Worm (Caenorhabditis elegans) whole organism, L1 larva: ENCODE measurements around the gene K09B11.5.
"Not testable (repeated sequence)": the region's sequence is repeated elsewhere in the genome, so short reads cannot be mapped to it uniquely, and the experiment has no call there.

Experiments
- Y116A8C.19 ChIP-seq: sonication (generic microtip); optimal IDR thresholded peaks from 2 replicates; lab custom pipeline; 2016; ENCODE audit warnings: missing compliant biosample characterization, missing genetic modification characterization, borderline replicate concordance
- aha-1 ChIP-seq: fragments of 150-350 bp; optimal IDR thresholded peaks from 2 replicates; lab custom pipeline; 2014; ENCODE audit warnings: missing biosample characterization, missing genetic modification characterization
- alr-1 ChIP-seq: fragments of 200-800 bp; sonication (Bioruptor generic); optimal IDR thresholded peaks from 2 replicates; lab custom pipeline; 2018; ENCODE audit warnings: borderline replicate concordance, mild to moderate bottlenecking, missing genetic modification characterization, missing compliant biosample characterization
- aly-2 ChIP-seq: fragments of 150-350 bp; optimal IDR thresholded peaks from 2 replicates; lab custom pipeline; 2014; ENCODE audit warnings: missing biosample characterization, missing genetic modification characterization
- ama-1 ChIP-seq: fragments of 150-350 bp; optimal IDR thresholded peaks from 2 replicates; lab custom pipeline; 2014
- ceh-63 ChIP-seq: fragments of 200-800 bp; sonication (Bioruptor generic); optimal IDR thresholded peaks from 2 replicates; lab custom pipeline; 2018; ENCODE audit warnings: mild to moderate bottlenecking, missing genetic modification characterization, missing compliant biosample characterization
- ceh-8 ChIP-seq: fragments of 200-800 bp; sonication (Bioruptor generic); optimal IDR thresholded peaks from 2 replicates; lab custom pipeline; 2018; ENCODE audit warnings: mild to moderate bottlenecking, missing genetic modification characterization, moderate library complexity, missing compliant biosample characterization
- ceh-82 ChIP-seq, 3 experiments: fragments of 150-350 bp in 1 of 3; sonication (generic microtip) in 2 of 3; optimal IDR thresholded peaks; 2 replicates each; lab custom pipeline; 2014 to 2017; ENCODE audit warnings: missing biosample characterization in 3 of 3, missing genetic modification characterization in 3 of 3
- ceh-90 ChIP-seq: sonication (generic microtip); optimal IDR thresholded peaks from 2 replicates; lab custom pipeline; 2016; ENCODE audit warnings: missing genetic modification characterization, missing compliant biosample characterization
- efl-1 ChIP-seq, 4 experiments: fragments of 150-350 bp; optimal IDR thresholded peaks in 3 of 4; peaks in 1 of 4; 1 replicate in 1 of 4; 2 replicates in 3 of 4; lab custom pipeline; 2014; ENCODE audit warnings: missing biosample characterization in 2 of 4, missing genetic modification characterization in 2 of 4, missing genetic modification reagents in 2 of 4
- egl-27 ChIP-seq, 2 experiments: fragments of 150-350 bp in 1 of 2; sonication (generic microtip); optimal IDR thresholded peaks; 3 replicates each; lab custom pipeline; 2017 to 2018; ENCODE audit warnings: missing biosample characterization in 2 of 2, missing genetic modification characterization in 2 of 2, missing genetic modification reagents in 2 of 2
- elt-2 ChIP-seq: sonication (generic microtip); optimal IDR thresholded peaks from 2 replicates; lab custom pipeline; 2016; ENCODE audit warnings: missing genetic modification characterization, mild to moderate bottlenecking, inconsistent platforms, missing compliant biosample characterization, missing genetic modification reagents
- ets-5 ChIP-seq: fragments of 200-800 bp; sonication (Bioruptor generic); IDR thresholded peaks from 2 replicates; pipeline ENCODE4 v1.3.6; 2022; ENCODE audit warnings: missing genetic modification characterization, missing compliant biosample characterization
- fkh-10 ChIP-seq: sonication (generic microtip); optimal IDR thresholded peaks from 2 replicates; lab custom pipeline; 2017; ENCODE audit warnings: missing biosample characterization, missing genetic modification reagents, missing genetic modification characterization
- fkh-8 ChIP-seq: sonication (generic microtip); optimal IDR thresholded peaks from 2 replicates; lab custom pipeline; 2016; ENCODE audit warnings: mild to moderate bottlenecking, missing genetic modification characterization, missing compliant biosample characterization
- fos-1 ChIP-seq: fragments of 150-350 bp; optimal IDR thresholded peaks from 2 replicates; lab custom pipeline; 2014; ENCODE audit warnings: missing biosample characterization, missing genetic modification characterization
- grh-1 ChIP-seq: fragments of 200-800 bp; sonication (Bioruptor generic); IDR thresholded peaks from 2 replicates; pipeline ENCODE4 v1.3.6; 2022; ENCODE audit warnings: missing genetic modification reagents, missing genetic modification characterization, missing compliant biosample characterization
- hlh-17 ChIP-seq: fragments of 200-800 bp; sonication (Bioruptor generic); optimal IDR thresholded peaks from 2 replicates; lab custom pipeline; 2018; ENCODE audit warnings: missing genetic modification characterization, mild to moderate bottlenecking, missing compliant biosample characterization, moderate library complexity, borderline replicate concordance
- hpl-2 ChIP-seq: fragments of 150-350 bp; optimal IDR thresholded peaks from 2 replicates; lab custom pipeline; 2014; ENCODE audit warnings: missing biosample characterization, missing genetic modification reagents, missing genetic modification characterization
- isw-1 ChIP-seq: fragments of 200-800 bp; sonication (Bioruptor generic); IDR thresholded peaks from 2 replicates; pipeline ENCODE4 v1.3.6; 2022; ENCODE audit warnings: missing genetic modification characterization, missing compliant biosample characterization
- jun-1 ChIP-seq: fragments of 150-350 bp; optimal IDR thresholded peaks from 2 replicates; lab custom pipeline; 2014; ENCODE audit warnings: missing biosample characterization, missing genetic modification reagents, missing genetic modification characterization
- lin-13 ChIP-seq: fragments of 150-350 bp; optimal IDR thresholded peaks from 2 replicates; lab custom pipeline; 2014; ENCODE audit warnings: missing biosample characterization, missing genetic modification reagents, missing genetic modification characterization
- lin-14 ChIP-seq: fragments of 200-800 bp; sonication (Bioruptor generic); optimal IDR thresholded peaks from 2 replicates; lab custom pipeline; 2018; ENCODE audit warnings: mild to moderate bottlenecking, missing genetic modification characterization, moderate library complexity, missing compliant biosample characterization
- lin-15B ChIP-seq: fragments of 150-350 bp; sonication (generic microtip); optimal IDR thresholded peaks from 3 replicates; lab custom pipeline; 2014; ENCODE audit warnings: missing biosample characterization, missing genetic modification characterization
- lin-35 ChIP-seq, 2 experiments: fragments of 150-350 bp; optimal IDR thresholded peaks; 2 replicates each; lab custom pipeline; 2014; ENCODE audit warnings: missing biosample characterization in 2 of 2, missing genetic modification characterization in 2 of 2, missing genetic modification reagents in 2 of 2
- lin-39 ChIP-seq: fragments of 150-350 bp; optimal IDR thresholded peaks from 2 replicates; lab custom pipeline; 2014; ENCODE audit warnings: missing biosample characterization, missing genetic modification reagents, missing genetic modification characterization
- mdl-1 ChIP-seq, 2 experiments: fragments of 150-350 bp; optimal IDR thresholded peaks; 2 replicates each; lab custom pipeline; 2014 to 2017; ENCODE audit warnings: missing biosample characterization in 2 of 2, missing genetic modification characterization in 2 of 2, inconsistent platforms in 1 of 2
- nhr-11 ChIP-seq: fragments of 150-350 bp; optimal IDR thresholded peaks from 2 replicates; lab custom pipeline; 2014; ENCODE audit warnings: missing biosample characterization, missing genetic modification characterization
- nhr-47 ChIP-seq: sonication (generic microtip); optimal IDR thresholded peaks from 2 replicates; lab custom pipeline; 2016; ENCODE audit warnings: mild to moderate bottlenecking, missing genetic modification characterization, moderate library complexity, missing compliant biosample characterization
- nhr-76 ChIP-seq: sonication (generic microtip); optimal IDR thresholded peaks from 2 replicates; lab custom pipeline; 2017; ENCODE audit warnings: missing biosample characterization, missing genetic modification characterization
- nhr-84 ChIP-seq: sonication (generic microtip); optimal IDR thresholded peaks from 2 replicates; lab custom pipeline; 2017; ENCODE audit warnings: missing biosample characterization, missing genetic modification characterization
- nhr-85 ChIP-seq: sonication (generic microtip); peaks from one replicate; lab custom pipeline; 2016; ENCODE audit warnings: missing genetic modification characterization, inconsistent platforms, missing compliant biosample characterization
- nhr-90 ChIP-seq: sonication (generic microtip); optimal IDR thresholded peaks from 2 replicates; lab custom pipeline; 2016; ENCODE audit warnings: mild to moderate bottlenecking, missing genetic modification characterization, missing compliant biosample characterization; ENCODE audit not compliant: poor library complexity
- pax-3 ChIP-seq: fragments of 200-800 bp; sonication (Bioruptor generic); optimal IDR thresholded peaks from 2 replicates; lab custom pipeline; 2018; ENCODE audit warnings: mild to moderate bottlenecking, missing genetic modification characterization, moderate library complexity, missing compliant biosample characterization
- pqm-1 ChIP-seq: sonication (generic microtip); optimal IDR thresholded peaks from 3 replicates; lab custom pipeline; 2017; ENCODE audit warnings: missing biosample characterization, missing genetic modification characterization
- skn-1 ChIP-seq: fragments of 150-350 bp; optimal IDR thresholded peaks from 2 replicates; lab custom pipeline; 2014; ENCODE audit warnings: missing biosample characterization, missing genetic modification characterization
- snpc-4 ChIP-seq: fragments of 150-350 bp; optimal IDR thresholded peaks from 2 replicates; lab custom pipeline; 2014; ENCODE audit warnings: missing biosample characterization, missing genetic modification characterization
- sptf-1 ChIP-seq: fragments of 150-350 bp; optimal IDR thresholded peaks from 2 replicates; lab custom pipeline; 2014; ENCODE audit warnings: missing biosample characterization, missing genetic modification characterization
- sup-37 ChIP-seq: fragments of 200-800 bp; sonication (Bioruptor generic); optimal IDR thresholded peaks from 2 replicates; lab custom pipeline; 2018; ENCODE audit warnings: mild to moderate bottlenecking, missing genetic modification characterization, missing compliant biosample characterization
- swsn-7 ChIP-seq: sonication (generic microtip); optimal IDR thresholded peaks from 2 replicates; lab custom pipeline; 2016; ENCODE audit warnings: missing genetic modification characterization, missing compliant biosample characterization
- unc-130 ChIP-seq: fragments of 150-350 bp; optimal IDR thresholded peaks from 2 replicates; lab custom pipeline; 2017; ENCODE audit warnings: missing biosample characterization, missing genetic modification characterization, inconsistent platforms
- unc-30 ChIP-seq: sonication (generic microtip); optimal IDR thresholded peaks from 2 replicates; lab custom pipeline; 2017; ENCODE audit warnings: missing biosample characterization, missing genetic modification characterization
- unc-62 ChIP-seq: fragments of 150-350 bp; optimal IDR thresholded peaks from 2 replicates; lab custom pipeline; 2014; ENCODE audit warnings: missing biosample characterization, missing genetic modification reagents, missing genetic modification characterization
- unc-86 ChIP-seq: sonication (generic microtip); optimal IDR thresholded peaks from 2 replicates; lab custom pipeline; 2016; ENCODE audit warnings: missing genetic modification characterization, missing compliant biosample characterization
- xbp-1 ChIP-seq: sonication (generic microtip); optimal IDR thresholded peaks from 2 replicates; lab custom pipeline; 2016; ENCODE audit warnings: missing genetic modification characterization, missing compliant biosample characterization
- zip-4 ChIP-seq: fragments of 200-800 bp; sonication (Bioruptor generic); optimal IDR thresholded peaks from 2 replicates; lab custom pipeline; 2018; ENCODE audit warnings: mild to moderate bottlenecking, missing genetic modification characterization, moderate library complexity, missing compliant biosample characterization

K09B11.5 gene

ce11 chrIV:13456893-13457292 is 23.1 kb upstream of the K09B11.5 start:
- TF ChIP-seq unc-86 (tag; lab: Kevin White, UChicago): no peak
- no peak for TF ChIP-seq alr-1 (tag; lab: Kevin White, UChicago)
- no peak for TF ChIP-seq isw-1
- TF ChIP-seq mdl-1 (tag; optimal IDR thresholded peaks at IDR 0.05; lab: Kevin White, UChicago): no peak
- no peak for TF ChIP-seq skn-1 (tag; lab: Kevin White, UChicago)
- no peak for TF ChIP-seq fos-1
- TF ChIP-seq swsn-7 (tag; lab: Kevin White, UChicago): no peak
- TF ChIP-seq ama-1: no peak
- no peak for TF ChIP-seq aha-1
- no peak for TF ChIP-seq snpc-4
- TF ChIP-seq ceh-8 (GFP tag; lab: Kevin White, UChicago): no peak
- no peak for TF ChIP-seq sup-37
- no peak for TF ChIP-seq grh-1 (GFP tag; lab: Robert Waterston, UW)
- no peak for TF ChIP-seq nhr-85 (tag; lab: Kevin White, UChicago)
- TF ChIP-seq elt-2 (tag; lab: Kevin White, UChicago): no peak
- TF ChIP-seq, all 84 proteins: peak for 0

DNA sequence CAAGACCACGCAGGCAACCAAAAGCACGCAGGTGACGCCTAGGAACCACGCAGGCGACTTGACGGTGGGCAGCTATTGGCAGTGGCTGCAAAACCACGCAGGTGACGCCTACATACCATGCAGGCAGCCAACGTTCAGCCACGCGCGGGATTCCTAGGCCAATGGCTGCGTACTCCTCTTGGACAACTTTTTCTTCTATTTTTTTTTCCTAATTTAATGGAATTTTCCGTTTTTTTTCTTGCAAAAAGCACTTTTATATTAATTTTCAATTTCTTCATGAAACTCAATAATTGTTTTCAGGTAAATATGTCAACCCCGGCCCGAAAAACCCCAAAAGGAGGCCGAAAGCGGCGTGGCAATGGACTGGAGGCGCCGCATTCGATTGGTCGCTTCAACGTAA is 21.4 kb upstream of the K09B11.5 start, which contains the start of gene Y38H8A.7:
Gene Y38H8A.7 (plus strand): TSS at position 301 of the 400 bp plus-strand sequence.
- TF ChIP-seq sup-37; ceh-82 (tag; optimal IDR thresholded peaks at IDR 0.05; lab: Kevin White, UChicago); pqm-1: not testable (repeated sequence)

DNA sequence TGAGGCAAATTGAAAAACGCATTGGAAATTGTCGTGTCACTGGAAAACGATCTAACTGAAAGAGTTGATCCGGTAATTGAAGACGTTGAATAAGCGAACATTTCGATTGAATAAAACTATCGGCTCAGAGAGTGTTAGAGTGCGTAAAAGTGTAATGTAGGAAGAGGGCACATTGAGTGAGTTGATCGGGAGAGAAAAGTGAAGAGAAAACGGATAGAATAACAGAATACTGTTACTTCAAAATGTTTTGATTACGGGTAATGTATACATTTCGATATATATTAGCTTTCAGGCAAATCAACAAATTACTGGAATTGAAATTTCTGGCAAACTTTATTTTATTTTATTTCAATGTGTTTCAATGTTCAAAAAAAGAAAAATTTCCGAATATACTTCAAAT is 20.9 kb upstream of the K09B11.5 start, which contains the start of gene uso-1:
Gene uso-1 (minus strand): TSS at position 101 of the 400 bp plus-strand sequence.
- no peak for TF ChIP-seq unc-30
- TF ChIP-seq hpl-2 (GFP tag; lab: Kevin White, UChicago): no peak
- TF ChIP-seq efl-1 (optimal IDR thresholded peaks at IDR 0.05; lab: Kevin White, UChicago): no peak
- peak in 1 of 2 experiments; percentile 33 for TF ChIP-seq efl-1 (GFP tag; optimal IDR thresholded peaks at IDR 0.05 in 1 of 2; lab: Kevin White, UChicago)

ce11 chrIV:13453509-13453908 is 19.7 kb upstream of the K09B11.5 start:
- TF ChIP-seq fkh-8 (tag; lab: Kevin White, UChicago) (no peak), Y116A8C.19 (tag; lab: Kevin White, UChicago) (no peak), ceh-90 (tag; lab: Kevin White, UChicago) (no peak), fkh-10 (GFP tag; lab: Kevin White, UChicago) (no peak), unc-62 (GFP tag; lab: Kevin White, UChicago) (no peak), alr-1 (tag; lab: Kevin White, UChicago) (no peak), pax-3 (tag; lab: Kevin White, UChicago) (no peak), fos-1 (no peak), pqm-1 (no peak), hpl-2 (GFP tag; lab: Kevin White, UChicago) (no peak), nhr-84 (tag; lab: Kevin White, UChicago) (no peak), snpc-4 (no peak), lin-13 (GFP tag; lab: Kevin White, UChicago) (no peak), ets-5 (GFP tag; lab: Robert Waterston, UW) (no peak), lin-14 (no peak), ceh-63 (GFP tag; lab: Kevin White, UChicago) (no peak), elt-2 (tag; lab: Kevin White, UChicago) (no peak), egl-27 (tag; optimal IDR thresholded peaks at IDR 0.05; lab: Kevin White, UChicago) (no peak), nhr-11 (tag; lab: Kevin White, UChicago) (no peak), nhr-90 (tag; lab: Kevin White, UChicago) (no peak), hlh-17 (no peak), unc-86 (tag; lab: Kevin White, UChicago) (no peak), aly-2 (tag; lab: Kevin White, UChicago) (no peak), nhr-47 (tag; lab: Kevin White, UChicago) (peak; percentile 1), xbp-1 (tag; lab: Kevin White, UChicago) (peak; percentile 5), unc-130 (tag; lab: Kevin White, UChicago) (peak; percentile 4), unc-30 (no peak), lin-39 (tag; lab: Kevin White, UChicago) (no peak), sptf-1 (tag; lab: Kevin White, UChicago) (no peak), lin-15B (tag; lab: Kevin White, UChicago) (peak; percentile 35), zip-4 (GFP tag; lab: Kevin White, UChicago) (no peak), nhr-76 (no peak), jun-1 (tag; lab: Kevin White, UChicago) (no peak), lin-35 (GFP tag; optimal IDR thresholded peaks at IDR 0.05; lab: Kevin White, UChicago) (peak; percentile 14 to 36)
